Fruit fly (Drosophila melanogaster): ENCODE data around the gene C3G.

C3G gene

DNA sequence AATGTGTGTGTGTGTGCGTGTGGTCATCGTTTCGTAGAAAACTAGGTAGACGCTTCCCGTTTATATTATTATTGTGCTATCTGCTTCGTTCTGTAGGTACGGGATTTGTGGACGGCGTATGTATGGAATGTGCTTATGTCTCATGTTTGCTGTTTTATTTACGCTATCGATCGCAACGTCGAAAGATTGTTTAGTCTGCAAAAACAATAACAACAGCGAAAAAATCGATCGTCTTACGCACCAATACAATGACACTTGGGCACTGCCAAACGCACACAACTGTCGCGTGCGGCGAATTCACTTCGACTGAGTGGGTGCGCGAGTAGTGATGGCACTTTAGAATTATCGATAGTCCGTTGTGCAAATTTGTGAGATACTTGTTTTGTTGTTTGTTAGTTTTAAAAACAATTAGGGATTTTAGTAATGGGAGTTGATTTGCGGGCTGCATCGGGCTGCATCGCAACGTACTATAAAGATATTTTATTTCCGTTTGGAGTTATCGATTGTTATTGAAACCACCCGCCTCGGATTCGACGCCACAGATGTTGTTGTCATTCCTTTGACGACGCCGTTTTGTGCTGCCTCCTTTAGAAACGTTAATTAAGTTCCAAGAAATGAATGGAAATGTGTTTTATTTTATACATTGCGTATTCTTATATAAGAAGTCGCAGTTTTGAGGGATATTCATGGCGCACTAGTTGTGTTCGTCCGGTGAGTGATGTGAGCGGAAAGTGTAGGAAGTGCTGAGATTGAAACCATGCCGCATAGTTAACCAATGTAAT lies 44.0 kb downstream of the C3G start (continued):
- no peak for TF ChIP-seq CG10959 (GFP tag; IDR thresholded peaks at IDR 0.05)
- no peak for TF ChIP-seq lmd (GFP tag; IDR thresholded peaks at IDR 0.05)
- peak; percentile 16 for TF ChIP-seq CG8290 (GFP tag; optimal IDR thresholded peaks at IDR 0.05)
- TF ChIP-seq CG8290 (tag; optimal IDR thresholded peaks at IDR 0.05): peak in 1 of 2 experiments; percentile 62
- peak; percentile 38 for TF ChIP-seq Lhr (GFP tag; optimal IDR thresholded peaks at IDR 0.05)
- peak; percentile 22 for TF ChIP-seq CG15514 (GFP tag; optimal IDR thresholded peaks at IDR 0.05)
- TF ChIP-seq CG17186 (GFP tag; optimal IDR thresholded peaks at IDR 0.05): peak; percentile 51
- no peak for TF ChIP-seq Awh (GFP tag; IDR thresholded peaks at IDR 0.05)
- no peak for TF ChIP-seq Hr51 (GFP tag; optimal IDR thresholded peaks at IDR 0.05)
- TF ChIP-seq cas (GFP tag; IDR thresholded peaks at IDR 0.05): no peak
- no peak for TF ChIP-seq slbo (GFP tag; IDR thresholded peaks at IDR 0.05)
- TF ChIP-seq CG10274 (GFP tag; optimal IDR thresholded peaks at IDR 0.05): no peak
- no peak for TF ChIP-seq ATbp (GFP tag; optimal IDR thresholded peaks at IDR 0.05)
- peak; percentile 8 for TF ChIP-seq jumu (GFP tag; optimal IDR thresholded peaks at IDR 0.05)
- no peak for TF ChIP-seq toy (GFP tag; IDR thresholded peaks at IDR 0.05)
- TF ChIP-seq sqz (GFP tag; optimal IDR thresholded peaks at IDR 0.05): no peak
- TF ChIP-seq ftz-f1 (GFP tag; optimal IDR thresholded peaks at IDR 0.05): peak; percentile 31
- no peak for TF ChIP-seq esg (GFP tag; conservative IDR thresholded peaks at IDR 0.05)
- TF ChIP-seq HmgZ (tag; optimal IDR thresholded peaks at IDR 0.05): no peak
- TF ChIP-seq Dip2 (GFP tag; IDR thresholded peaks at IDR 0.05): no peak
- no peak for TF ChIP-seq Sox100B (GFP tag; optimal IDR thresholded peaks at IDR 0.05)
- peak; percentile 64 for TF ChIP-seq bbx (GFP tag; IDR thresholded peaks at IDR 0.05; ENCODE audit: partially characterized antibody)
- TF ChIP-seq z (GFP tag; IDR thresholded peaks at IDR 0.05): no peak
- no peak for TF ChIP-seq Trl (optimal IDR thresholded peaks at IDR 0.05)
- peak; percentile 13 for TF ChIP-seq Trl (GFP tag; optimal IDR thresholded peaks at IDR 0.05)
- peak; percentile 1 for TF ChIP-seq Hsf (GFP tag; optimal IDR thresholded peaks at IDR 0.05)
- TF ChIP-seq unc-4 (GFP tag; IDR thresholded peaks at IDR 0.05; ENCODE audit: partially characterized antibody): peak; percentile 75
- no peak for TF ChIP-seq luna (GFP tag; optimal IDR thresholded peaks at IDR 0.05)
- TF ChIP-seq CG14710 (tag; optimal IDR thresholded peaks at IDR 0.05): peak; percentile 19
- peak; percentile 13 for TF ChIP-seq pros (GFP tag; optimal IDR thresholded peaks at IDR 0.05)
- TF ChIP-seq schlank (tag; optimal IDR thresholded peaks at IDR 0.05): no peak
- TF ChIP-seq CG14965 (GFP tag; optimal IDR thresholded peaks at IDR 0.05; ENCODE audit: borderline replicate concordance): no peak
- TF ChIP-seq slp2 (GFP tag; optimal IDR thresholded peaks at IDR 0.05): no peak
- TF ChIP-seq Ets65A (GFP tag): no peak
- TF ChIP-seq mld (GFP tag; IDR thresholded peaks at IDR 0.05; ENCODE audit: partially characterized antibody): 0 out of 3 replicates have a peak, but pooled peaks have one; percentile 49
- TF ChIP-seq Vsx1 (GFP tag; optimal IDR thresholded peaks at IDR 0.05): no peak
- TF ChIP-seq CG2199 (GFP tag; IDR thresholded peaks at IDR 0.05): no peak
- TF ChIP-seq sim (GFP tag; IDR thresholded peaks at IDR 0.05): no peak
- TF ChIP-seq CG12769 (tag; optimal IDR thresholded peaks at IDR 0.05): no peak
- TF ChIP-seq Sin3A (optimal IDR thresholded peaks at IDR 0.05): peak; percentile 48
- TF ChIP-seq crp (GFP tag; optimal IDR thresholded peaks at IDR 0.05): peak in 1 of 2 experiments; percentile 33
- peak; percentile 83 for TF ChIP-seq Scr (GFP tag; IDR thresholded peaks at IDR 0.05; ENCODE audit: partially characterized antibody)
- TF ChIP-seq CG10431 (GFP tag; optimal IDR thresholded peaks at IDR 0.05): no peak
- no peak for TF ChIP-seq CG17568 (GFP tag; optimal IDR thresholded peaks at IDR 0.05)
- no peak for TF ChIP-seq H2.0 (GFP tag; IDR thresholded peaks at IDR 0.05)
- peak; percentile 46; the same call in 1 of the 2 replicates for TF ChIP-seq E2f2 (GFP tag; IDR thresholded peaks at IDR 0.05)
- TF ChIP-seq CG12236 (GFP tag; optimal IDR thresholded peaks at IDR 0.05): no peak
- peak; percentile 54; the same call in 1 of the 3 replicates for TF ChIP-seq vnd (GFP tag; IDR thresholded peaks at IDR 0.05; ENCODE audit: partially characterized antibody)
- TF ChIP-seq Gsc (GFP tag; IDR thresholded peaks at IDR 0.05): no peak
- peak; percentile 84 for TF ChIP-seq CG13287 (GFP tag; IDR thresholded peaks at IDR 0.05; ENCODE audit: partially characterized antibody)

All from whole organism, embryonic.